Fruit fly (Drosophila melanogaster) whole organism, embryonic: Measurements from ENCODE around the gene Spn38F.

ENCODE experiments used
- Aef1 ChIP-seq: fragments of 200-800 bp; sonication (Bioruptor generic); IDR thresholded peaks from 3 replicates; pipeline ENCODE4 v1.3.6; 2022; ENCODE audit warnings: missing biosample characterization, missing genetic modification characterization
- B-H1 ChIP-seq: fragments of 200-800 bp; sonication (Bioruptor generic); IDR thresholded peaks from 3 replicates; pipeline ENCODE4 v1.3.6; 2022; ENCODE audit warnings: missing biosample characterization, missing genetic modification characterization
- C15 ChIP-seq: fragments of 200-800 bp; sonication (Bioruptor generic); IDR thresholded peaks from 3 replicates; pipeline ENCODE4 v1.3.6; 2022; ENCODE audit warnings: missing biosample characterization, missing genetic modification characterization
- CG10147 ChIP-seq: fragments of 200-800 bp; sonication (Bioruptor generic); optimal IDR thresholded peaks from 2 replicates; lab custom pipeline; 2019; ENCODE audit warnings: missing biosample characterization, mild to moderate bottlenecking, missing genetic modification characterization, moderate library complexity
- CG10431 ChIP-seq: fragments of 200-800 bp; sonication (Bioruptor generic); optimal IDR thresholded peaks from 3 replicates; lab custom pipeline; 2018; ENCODE audit warnings: missing biosample characterization, mild to moderate bottlenecking, missing genetic modification characterization
- CG10462 ChIP-seq: fragments of 200-800 bp; sonication (Bioruptor generic); optimal IDR thresholded peaks from 2 replicates; lab custom pipeline; 2016; ENCODE audit warnings: missing biosample characterization, missing genetic modification characterization
- CG10654 ChIP-seq: fragments of 200-800 bp; sonication (Bioruptor generic); optimal IDR thresholded peaks from 2 replicates; lab custom pipeline; 2016; ENCODE audit warnings: missing biosample characterization, missing genetic modification characterization
- CG1603 ChIP-seq: fragments of 200-800 bp; sonication (Bioruptor generic); optimal IDR thresholded peaks from 2 replicates; lab custom pipeline; 2019; ENCODE audit warnings: missing biosample characterization, mild to moderate bottlenecking, missing genetic modification characterization, moderate library complexity
- CG16813 ChIP-seq: fragments of 200-800 bp; sonication (Bioruptor generic); IDR thresholded peaks from 3 replicates; pipeline ENCODE4 v1.3.6; 2022; ENCODE audit warnings: missing biosample characterization, missing genetic modification characterization; ENCODE audit not compliant: partially characterized antibody
- CG17612 ChIP-seq: fragments of 200-800 bp; sonication (Bioruptor generic); IDR thresholded peaks from 2 replicates; pipeline ENCODE4 v1.3.6; 2022; ENCODE audit warnings: missing biosample characterization, missing genetic modification characterization
- CG17802 ChIP-seq: fragments of 200-800 bp; sonication (Bioruptor generic); optimal IDR thresholded peaks from 2 replicates; lab custom pipeline; 2018; ENCODE audit warnings: missing biosample characterization, mild to moderate bottlenecking, missing genetic modification characterization, moderate library complexity
- CG31224 ChIP-seq: fragments of 200-800 bp; sonication (Bioruptor generic); IDR thresholded peaks from 2 replicates; pipeline ENCODE4 v1.3.6; 2022; ENCODE audit warnings: missing biosample characterization, missing genetic modification characterization
- CG32532 ChIP-seq: fragments of 200-800 bp; sonication (Bioruptor generic); IDR thresholded peaks from 2 replicates; pipeline ENCODE4 v1.3.6; 2022; ENCODE audit warnings: missing biosample characterization, missing genetic modification characterization
- CG4617 ChIP-seq: fragments of 200-800 bp; sonication (Bioruptor generic); optimal IDR thresholded peaks from 3 replicates; lab custom pipeline; 2016; ENCODE audit warnings: missing biosample characterization, missing genetic modification characterization, borderline replicate concordance
- CG6654 ChIP-seq: fragments of 200-800 bp; sonication (Bioruptor generic); optimal IDR thresholded peaks from 2 replicates; lab custom pipeline; 2017; ENCODE audit warnings: missing biosample characterization, mild to moderate bottlenecking, missing genetic modification characterization
- CG6683 ChIP-seq: fragments of 200-800 bp; sonication (Bioruptor generic); optimal IDR thresholded peaks from 2 replicates; lab custom pipeline; 2017; ENCODE audit warnings: missing biosample characterization, mild to moderate bottlenecking, missing genetic modification characterization, missing genetic modification reagents
- CG6813 ChIP-seq: fragments of 200-800 bp; sonication (Bioruptor generic); optimal IDR thresholded peaks from 2 replicates; lab custom pipeline; 2017; ENCODE audit warnings: missing biosample characterization, missing genetic modification characterization, mild to moderate bottlenecking, moderate library complexity, missing genetic modification reagents
- CG9797 ChIP-seq: fragments of 200-800 bp; sonication (Bioruptor generic); optimal IDR thresholded peaks from 3 replicates; lab custom pipeline; 2018; ENCODE audit warnings: missing biosample characterization, mild to moderate bottlenecking, missing genetic modification characterization
- CTCF ChIP-seq: fragments of 200-800 bp; sonication (Bioruptor generic); optimal IDR thresholded peaks from 2 replicates; lab custom pipeline; 2017; ENCODE audit warnings: missing biosample characterization, mild to moderate bottlenecking, missing genetic modification characterization, moderate library complexity
- Dbx ChIP-seq: fragments of 200-800 bp; sonication (Bioruptor generic); IDR thresholded peaks from 3 replicates; pipeline ENCODE4 v1.3.6; 2022; ENCODE audit warnings: missing biosample characterization, missing genetic modification characterization
- Deaf1 ChIP-seq: fragments of 200-800 bp; optimal IDR thresholded peaks from 3 replicates; lab custom pipeline; 2019; ENCODE audit warnings: missing biosample characterization, mild to moderate bottlenecking, missing genetic modification characterization, moderate library complexity
- Dll ChIP-seq: fragments of 200-800 bp; sonication (Bioruptor generic); IDR thresholded peaks from 4 replicates; pipeline ENCODE4 v1.3.6; 2022; ENCODE audit warnings: missing biosample characterization, missing genetic modification characterization; ENCODE audit not compliant: partially characterized antibody
- Doc3 ChIP-seq: fragments of 200-800 bp; sonication (Bioruptor generic); IDR thresholded peaks from 3 replicates; pipeline ENCODE4 v1.3.6; 2022; ENCODE audit warnings: missing biosample characterization, missing genetic modification characterization; ENCODE audit not compliant: partially characterized antibody
- HLH3B ChIP-seq: fragments of 200-800 bp; sonication (Bioruptor generic); IDR thresholded peaks from 2 replicates; pipeline ENCODE4 v1.3.6; 2022; ENCODE audit warnings: missing biosample characterization, missing genetic modification characterization
- HmgD ChIP-seq: fragments of 200-800 bp; sonication (Bioruptor generic); optimal IDR thresholded peaks from 3 replicates; lab custom pipeline; 2016; ENCODE audit warnings: missing biosample characterization, missing genetic modification characterization
- MESR4 ChIP-seq: fragments of 200-800 bp; sonication (Bioruptor generic); optimal IDR thresholded peaks from 2 replicates; lab custom pipeline; 2018; ENCODE audit warnings: missing biosample characterization, mild to moderate bottlenecking, missing genetic modification characterization, moderate library complexity
- Pdp1 ChIP-seq, 2 experiments: fragments of 200-800 bp; sonication (Bioruptor generic); optimal IDR thresholded peaks; 3 replicates each; lab custom pipeline; 2016; ENCODE audit warnings: missing biosample characterization in 2 of 2, missing genetic modification characterization in 2 of 2, mild to moderate bottlenecking in 1 of 2, moderate library complexity in 1 of 2
- Sry-δ ChIP-seq: fragments of 200-800 bp; sonication (Bioruptor generic); optimal IDR thresholded peaks from 2 replicates; lab custom pipeline; 2016; ENCODE audit warnings: missing biosample characterization, missing genetic modification characterization
- ato ChIP-seq: fragments of 200-800 bp; sonication (Bioruptor generic); IDR thresholded peaks from 2 replicates; pipeline ENCODE4 v1.3.6; 2022; ENCODE audit warnings: missing biosample characterization, missing genetic modification characterization; ENCODE audit not compliant: partially characterized antibody
- ci ChIP-seq: fragments of 200-800 bp; sonication (Bioruptor generic); IDR thresholded peaks from 3 replicates; pipeline ENCODE4 v1.3.6; 2022; ENCODE audit warnings: missing biosample characterization, missing genetic modification characterization
- dysf ChIP-seq: fragments of 200-800 bp; sonication (Bioruptor generic); IDR thresholded peaks from 3 replicates; pipeline ENCODE4 v1.3.6; 2022; ENCODE audit warnings: missing biosample characterization, missing genetic modification characterization
- fu2 ChIP-seq: fragments of 200-800 bp; sonication (Bioruptor generic); optimal IDR thresholded peaks from 2 replicates; lab custom pipeline; 2016; ENCODE audit warnings: missing biosample characterization, missing genetic modification characterization
- hkb ChIP-seq, 2 experiments: fragments of 200-800 bp in 1 of 2; fragments of >200 bp in 1 of 2; sonication (Bioruptor generic) in 1 of 2; IDR thresholded peaks in 1 of 2; optimal IDR thresholded peaks in 1 of 2; 2 replicates each; pipeline versions ENCODE4 v1.3.6 to Lab custom; 2017 to 2022; ENCODE audit warnings: missing biosample characterization in 1 of 2, missing genetic modification characterization in 1 of 2
- ind ChIP-seq: fragments of 200-800 bp; sonication (Bioruptor generic); optimal IDR thresholded peaks from 3 replicates; lab custom pipeline; 2016; ENCODE audit warnings: missing biosample characterization, missing genetic modification characterization
- kah ChIP-seq: fragments of 200-800 bp; sonication (Bioruptor generic); optimal IDR thresholded peaks from 2 replicates; lab custom pipeline; 2018; ENCODE audit warnings: missing biosample characterization, mild to moderate bottlenecking, missing genetic modification characterization
- lab ChIP-seq: fragments of 200-800 bp; sonication (Bioruptor generic); optimal IDR thresholded peaks from 3 replicates; lab custom pipeline; 2017; ENCODE audit warnings: missing biosample characterization, missing genetic modification characterization, mild to moderate bottlenecking, moderate library complexity, missing genetic modification reagents
- lilli ChIP-seq: fragments of 200-800 bp; sonication (Bioruptor generic); optimal IDR thresholded peaks from 3 replicates; lab custom pipeline; 2016; ENCODE audit warnings: missing biosample characterization, missing genetic modification characterization
- nau ChIP-seq: fragments of 200-800 bp; sonication (Bioruptor generic); optimal IDR thresholded peaks from 3 replicates; lab custom pipeline; 2017; ENCODE audit warnings: missing biosample characterization, mild to moderate bottlenecking, missing genetic modification characterization, missing genetic modification reagents
- nmo ChIP-seq: fragments of 200-800 bp; sonication (Bioruptor generic); optimal IDR thresholded peaks from 2 replicates; lab custom pipeline; 2018; ENCODE audit warnings: missing biosample characterization, mild to moderate bottlenecking, missing genetic modification characterization, moderate library complexity
- nom ChIP-seq: fragments of 200-800 bp; sonication (Bioruptor generic); optimal IDR thresholded peaks from 2 replicates; lab custom pipeline; 2017; ENCODE audit warnings: missing biosample characterization, missing genetic modification characterization, mild to moderate bottlenecking, moderate library complexity, missing genetic modification reagents
- pfk ChIP-seq: fragments of 200-800 bp; sonication (Bioruptor generic); optimal IDR thresholded peaks from 2 replicates; lab custom pipeline; 2018; ENCODE audit warnings: missing biosample characterization, mild to moderate bottlenecking, missing genetic modification characterization, moderate library complexity
- phol ChIP-seq: fragments of 200-800 bp; sonication (Bioruptor generic); optimal IDR thresholded peaks from 3 replicates; lab custom pipeline; 2018; ENCODE audit warnings: missing biosample characterization, mild to moderate bottlenecking, missing genetic modification characterization, moderate library complexity
- pros ChIP-seq: fragments of 200-800 bp; sonication (Bioruptor generic); optimal IDR thresholded peaks from 3 replicates; lab custom pipeline; 2019; ENCODE audit warnings: missing biosample characterization, mild to moderate bottlenecking, missing genetic modification characterization, moderate library complexity
- ranshi ChIP-seq: fragments of 200-800 bp; sonication (Bioruptor generic); IDR thresholded peaks from 2 replicates; pipeline ENCODE4 v1.3.6; 2022; ENCODE audit warnings: missing biosample characterization, missing genetic modification characterization
- run ChIP-seq: fragments of 200-800 bp; sonication (Bioruptor generic); optimal IDR thresholded peaks from 3 replicates; lab custom pipeline; 2018; ENCODE audit warnings: missing biosample characterization, mild to moderate bottlenecking, missing genetic modification characterization
- sr ChIP-seq: fragments of 200-800 bp; sonication (Bioruptor generic); IDR thresholded peaks from 3 replicates; pipeline ENCODE4 v1.3.6; 2022; ENCODE audit warnings: missing biosample characterization, missing genetic modification characterization
- tap ChIP-seq: fragments of 200-800 bp; optimal IDR thresholded peaks from 3 replicates; lab custom pipeline; 2019; ENCODE audit warnings: missing biosample characterization, mild to moderate bottlenecking, missing genetic modification characterization, moderate library complexity
- z ChIP-seq: fragments of 200-800 bp; sonication (Bioruptor generic); IDR thresholded peaks from 3 replicates; pipeline ENCODE4 v1.3.6; 2022; ENCODE audit warnings: missing biosample characterization, missing genetic modification characterization

Spn38F gene

DNA sequence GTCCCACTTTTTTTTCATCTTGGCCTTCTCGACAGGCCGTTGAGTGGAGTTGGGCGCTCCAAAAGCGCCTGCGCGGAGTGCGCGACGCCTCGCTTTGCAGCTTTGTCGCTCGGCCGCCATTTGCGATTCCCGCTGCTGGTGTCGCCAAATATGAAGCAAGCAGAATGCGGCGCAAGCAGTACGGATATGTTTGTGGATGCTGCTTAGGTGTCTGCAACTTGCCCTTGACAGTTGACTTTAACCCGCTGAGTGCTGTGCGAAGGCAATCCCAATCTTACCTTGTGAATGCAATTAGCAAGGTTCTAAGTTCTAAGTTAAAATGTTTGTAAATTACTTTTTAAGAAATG, 15.8 kb downstream of the Spn38F start (continued):
- peak; percentile 10 for TF ChIP-seq phol (tag; lab: Kevin White, UChicago)
- TF ChIP-seq CG6654 (GFP tag; lab: Kevin White, UChicago), result no peak
- TF ChIP-seq CG1603, result no peak
- no peak for TF ChIP-seq CTCF (GFP tag; lab: Kevin White, UChicago)
- TF ChIP-seq CG4617 (GFP tag; lab: Kevin White, UChicago), result no peak
- TF ChIP-seq CG9797 (GFP tag; lab: Kevin White, UChicago), result no peak
- TF ChIP-seq CG6683, result no peak
- no peak for TF ChIP-seq B-H1
- TF ChIP-seq CG17612 (GFP tag; lab: Robert Waterston, UW), result no peak
- no peak for TF ChIP-seq run (tag; lab: Kevin White, UChicago)
- TF ChIP-seq HLH3B (GFP tag; lab: Robert Waterston, UW), result no peak
- no peak for TF ChIP-seq lilli (GFP tag; lab: Kevin White, UChicago)
- TF ChIP-seq CG16813 (GFP tag; lab: Robert Waterston, UW), result no peak
- no peak for TF ChIP-seq Pdp1 (GFP tag; optimal IDR thresholded peaks at IDR 0.05; lab: Kevin White, UChicago)
- TF ChIP-seq HmgD (GFP tag; lab: Kevin White, UChicago), result no peak
- no peak for TF ChIP-seq tap
- no peak for TF ChIP-seq Aef1
- no peak for TF ChIP-seq dysf (GFP tag; lab: Robert Waterston, UW)
- TF ChIP-seq ranshi (GFP tag; lab: Robert Waterston, UW), result no peak
- TF ChIP-seq Deaf1 (tag; lab: Kevin White, UChicago), result peak; percentile 22
- TF ChIP-seq CG10654 (GFP tag; lab: Kevin White, UChicago), result no peak
- no peak for TF ChIP-seq ind (GFP tag; lab: Kevin White, UChicago)
- TF ChIP-seq, all 482 proteins: peak for 23

- TF ChIP-seq CG32532 (GFP tag; lab: Robert Waterston, UW), result peak; percentile 56
- peak; percentile 94 for TF ChIP-seq CG17802 (tag; lab: Kevin White, UChicago)
- TF ChIP-seq pfk (GFP tag; lab: Kevin White, UChicago), result no peak
- TF ChIP-seq sr (GFP tag; lab: Robert Waterston, UW), result peak; percentile 85; the same call in 2 of the 3 replicates
- TF ChIP-seq nau (GFP tag; lab: Kevin White, UChicago), result peak; percentile 21
- TF ChIP-seq CG6813 (GFP tag; lab: Kevin White, UChicago), result peak; percentile 18
- peak; percentile 14 for TF ChIP-seq nom (GFP tag; lab: Kevin White, UChicago)
- no peak for TF ChIP-seq fu2 (GFP tag; lab: Kevin White, UChicago)
- no peak for TF ChIP-seq Aef1
- TF ChIP-seq lab (GFP tag; lab: Kevin White, UChicago), result no peak
- no peak for TF ChIP-seq nmo (GFP tag; lab: Kevin White, UChicago)
- TF ChIP-seq C15 (GFP tag; lab: Robert Waterston, UW), result no peak
- no peak for TF ChIP-seq MESR4 (GFP tag; lab: Kevin White, UChicago)
- TF ChIP-seq z, result peak; percentile 52; the same call in 2 of the 3 replicates
- peak; percentile 100 for TF ChIP-seq CG31224 (GFP tag; lab: Robert Waterston, UW)
- peak; percentile 70; the same call in 3 of the 4 replicates for TF ChIP-seq Dll
- no peak for TF ChIP-seq Sry-δ (GFP tag; lab: Kevin White, UChicago)
- 0 out of 2 replicates have a peak, but pooled peaks have one; percentile 50 for TF ChIP-seq ato (GFP tag; lab: Robert Waterston, UW)
- peak; percentile 36 for TF ChIP-seq CG10431
- peak; percentile 55 for TF ChIP-seq kah (GFP tag; lab: Kevin White, UChicago)
- TF ChIP-seq ci (GFP tag; lab: Robert Waterston, UW), result peak; percentile 66; the same call in 2 of the 3 replicates
- no peak for TF ChIP-seq CG10462 (GFP tag; lab: Kevin White, UChicago)
- TF ChIP-seq Dbx (GFP tag; lab: Robert Waterston, UW), result 0 out of 3 replicates have a peak, but pooled peaks have one; percentile 24
- no peak for TF ChIP-seq CG10147 (GFP tag; lab: Kevin White, UChicago)
- TF ChIP-seq Doc3 (GFP tag; lab: Robert Waterston, UW), result peak; percentile 55; the same call in 2 of the 3 replicates
- no peak for TF ChIP-seq hkb (optimal IDR thresholded peaks at IDR 0.05; lab: Kevin White, UChicago)
- TF ChIP-seq hkb (GFP tag; IDR thresholded peaks at IDR 0.05; lab: Robert Waterston, UW), result no peak
- TF ChIP-seq pros, result peak; percentile 94
These were observed 16.3 kb downstream of the Spn38F start for dm6 chr2L:20821249-20822024.
